Worm (Caenorhabditis elegans): ENCODE results near the gene chil-6.

ce11 chrII:9826946-9827345, 30.7 kb downstream of the chil-6 start:
- TF ChIP-seq hmbx-1 (tag; optimal IDR thresholded peaks at IDR 0.05) (no peak), pes-1 (GFP tag; IDR thresholded peaks at IDR 0.05) (no peak), ama-1 (optimal IDR thresholded peaks at IDR 0.05) (no peak), ceh-13 (GFP tag; optimal IDR thresholded peaks at IDR 0.05) (no peak), aly-1 (tag; optimal IDR thresholded peaks at IDR 0.05) (no peak), tbx-37 (GFP tag; conservative IDR thresholded peaks at IDR 0.05) (no peak), flt-1 (GFP tag; IDR thresholded peaks at IDR 0.05) (no peak), sea-1 (GFP tag; conservative IDR thresholded peaks at IDR 0.05) (no peak), ets-7 (tag; optimal IDR thresholded peaks at IDR 0.05) (no peak), F13C5.2 (tag; optimal IDR thresholded peaks at IDR 0.05) (no peak), scrt-1 (GFP tag; IDR thresholded peaks at IDR 0.05) (no peak), tra-4 (tag; optimal IDR thresholded peaks at IDR 0.05) (no peak), tbx-11 (GFP tag; IDR thresholded peaks at IDR 0.05) (no peak), ceh-36 (tag; optimal IDR thresholded peaks at IDR 0.05) (no peak)
